Worm (Caenorhabditis elegans) whole organism, mixed stage, embryonic: ENCODE data around the gene ZK742.3.

Experiments used
- ceh-43 ChIP-seq: fragments of 200-800 bp; sonication (Bioruptor generic); optimal IDR thresholded peaks from 2 replicates; lab custom pipeline; 2018; ENCODE audit warnings: mild to moderate bottlenecking, missing genetic modification characterization, moderate library complexity, missing compliant biosample characterization
- ces-1 ChIP-seq: fragments of 150-350 bp; optimal IDR thresholded peaks from 2 replicates; lab custom pipeline; 2014; ENCODE audit warnings: missing biosample characterization, missing genetic modification reagents, missing genetic modification characterization
- elt-1 ChIP-seq: sonication (generic microtip); optimal IDR thresholded peaks from 2 replicates; lab custom pipeline; 2017; ENCODE audit warnings: missing genetic modification characterization, mild to moderate bottlenecking, missing compliant biosample characterization, antibody characterized with exemption, moderate library complexity, borderline replicate concordance; ENCODE audit not compliant: insufficient read depth
- sem-2 ChIP-seq: fragments of 200-800 bp; sonication (Bioruptor generic); optimal IDR thresholded peaks from 2 replicates; lab custom pipeline; 2018; ENCODE audit warnings: mild to moderate bottlenecking, missing genetic modification characterization, missing compliant biosample characterization

- TF ChIP-seq elt-1 = no peak
- no peak for TF ChIP-seq sem-2 (GFP tag; lab: Kevin White, UChicago)
- TF ChIP-seq ces-1 (GFP tag; lab: Kevin White, UChicago) = no peak
- no peak for TF ChIP-seq ceh-43 (GFP tag; lab: Kevin White, UChicago)
Observed at ce11 chrV:7839485-7839884, 29.8 kb upstream of the ZK742.3 start, which contains the start of gene C37C3.12.
